Worm (Caenorhabditis elegans) whole organism, L4/young adult: Measurements from ENCODE around the gene nspc-3.

Experiments
- W03F9.2 ChIP-seq: fragments of 150-350 bp; optimal IDR thresholded peaks from 2 replicates; lab custom pipeline; 2014; ENCODE audit warnings: missing biosample characterization, missing genetic modification characterization
- dao-5 ChIP-seq: sonication (generic microtip); optimal IDR thresholded peaks from 2 replicates; lab custom pipeline; 2016; ENCODE audit warnings: missing genotype, missing genetic modification characterization, moderate library complexity, missing compliant biosample characterization
- him-1 ChIP-seq: sonication (generic microtip); optimal IDR thresholded peaks from 2 replicates; lab custom pipeline; 2016; ENCODE audit warnings: missing genotype, missing genetic modification reagents, missing genetic modification characterization, missing compliant biosample characterization

DNA sequence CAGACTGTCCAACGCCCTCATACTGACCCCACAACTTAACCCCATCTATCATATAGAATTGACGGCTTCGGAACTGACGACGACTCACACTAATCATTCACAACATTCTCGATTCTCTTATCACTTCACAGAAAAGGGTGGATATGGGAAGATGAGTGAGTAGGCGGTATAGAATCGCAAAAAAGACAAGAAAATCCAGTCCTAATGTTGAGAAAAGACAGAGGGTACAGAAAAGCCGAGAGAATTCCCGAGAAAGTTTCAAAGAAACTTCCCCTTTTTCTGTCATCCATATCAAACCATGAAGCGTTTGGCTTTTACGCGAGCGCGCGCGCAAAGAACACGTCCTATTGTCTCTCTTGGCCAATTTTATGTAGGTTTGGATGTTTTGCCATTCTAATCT is 32.7 kb upstream of the nspc-3 start:
- TF ChIP-seq dao-5 (tag; lab: Kevin White, UChicago) (no peak), him-1 (tag; lab: Kevin White, UChicago) (no peak), W03F9.2 (tag; lab: Kevin White, UChicago) (no peak)
